Worm (Caenorhabditis elegans) whole organism, early embryonic: ENCODE measurements around the gene F17E9.18.

Experiments
- F13C5.2 ChIP-seq: sonication (generic microtip); optimal IDR thresholded peaks from 2 replicates; lab custom pipeline; 2017; ENCODE audit warnings: mild to moderate bottlenecking, missing genetic modification characterization, inconsistent platforms, missing compliant biosample characterization
- ama-1 ChIP-seq: fragments of 150-350 bp; optimal IDR thresholded peaks from 2 replicates; lab custom pipeline; 2014
- ets-7 ChIP-seq: sonication (generic microtip); optimal IDR thresholded peaks from 2 replicates; lab custom pipeline; 2016; ENCODE audit warnings: missing genotype, missing genetic modification characterization, missing compliant biosample characterization
- flt-1 ChIP-seq: fragments of 200-800 bp; sonication (Bioruptor generic); IDR thresholded peaks from 2 replicates; pipeline ENCODE4 v1.3.6; 2022; ENCODE audit warnings: missing genetic modification characterization, missing compliant biosample characterization
- hmg-4 ChIP-seq: fragments of 200-800 bp; sonication (Bioruptor generic); optimal IDR thresholded peaks from 2 replicates; lab custom pipeline; 2018; ENCODE audit warnings: mild to moderate bottlenecking, missing genetic modification characterization, missing compliant biosample characterization
- hnd-1 ChIP-seq: sonication (generic microtip); optimal IDR thresholded peaks from 2 replicates; lab custom pipeline; 2016; ENCODE audit warnings: missing genetic modification characterization, missing compliant biosample characterization
- scrt-1 ChIP-seq: fragments of 200-800 bp; sonication (Bioruptor generic); IDR thresholded peaks from 2 replicates; pipeline ENCODE4 v1.3.6; 2022; ENCODE audit warnings: missing genetic modification characterization, missing compliant biosample characterization
- sea-1 ChIP-seq: fragments of 200-800 bp; sonication (Bioruptor generic); conservative IDR thresholded peaks from 2 replicates; pipeline ENCODE4 v1.3.6; 2022; ENCODE audit warnings: missing genetic modification characterization, missing compliant biosample characterization
- tbx-11 ChIP-seq: fragments of 200-800 bp; sonication (Bioruptor generic); IDR thresholded peaks from 2 replicates; pipeline ENCODE4 v1.3.6; 2022; ENCODE audit warnings: missing genetic modification characterization, missing compliant biosample characterization
- tbx-37 ChIP-seq: fragments of 200-800 bp; sonication (Bioruptor generic); conservative IDR thresholded peaks from 2 replicates; pipeline ENCODE4 v1.3.6; 2022; ENCODE audit warnings: missing genetic modification reagents, missing genetic modification characterization, missing compliant biosample characterization
- tra-4 ChIP-seq: sonication (generic microtip); optimal IDR thresholded peaks from 2 replicates; lab custom pipeline; 2017; ENCODE audit warnings: missing genetic modification characterization, missing compliant biosample characterization

ce11 chrIV:8299636-8300035, 47.3 kb downstream of the F17E9.18 start, which contains the start of gene F35H10.6:
- TF ChIP-seq sea-1 (GFP tag; lab: Robert Waterston, UW) (no peak), ama-1 (lab: Kevin White, UChicago) (no peak), F13C5.2 (tag; lab: Kevin White, UChicago) (no peak), flt-1 (GFP tag; lab: Robert Waterston, UW) (no peak), tra-4 (tag; lab: Kevin White, UChicago) (no peak), scrt-1 (GFP tag; lab: Robert Waterston, UW) (no peak), hnd-1 (no peak), tbx-11 (no peak), tbx-37 (no peak), ets-7 (tag; lab: Kevin White, UChicago) (no peak), hmg-4 (GFP tag; lab: Kevin White, UChicago) (no peak)
